Worm (Caenorhabditis elegans): ENCODE data around the gene srbc-34.

The srbc-34 gene

ce11 chrV:20186579-20186978, 19.5 kb upstream of the srbc-34 start, which contains the start of gene srz-16:
srz-16 (minus strand) TSS chrV:20186679.
- TF ChIP-seq med-1 (GFP tag; optimal IDR thresholded peaks at IDR 0.05; ENCODE audit: insufficient read depth): no peak

- no peak for TF ChIP-seq ztf-23 (GFP tag; IDR thresholded peaks at IDR 0.05)
- TF ChIP-seq flt-1 (GFP tag; IDR thresholded peaks at IDR 0.05): no peak
- no peak for TF ChIP-seq T22C8.4 (GFP tag; IDR thresholded peaks at IDR 0.05)
- TF ChIP-seq ztf-29 (GFP tag; IDR thresholded peaks at IDR 0.05): no peak
- no peak for TF ChIP-seq med-1 (GFP tag; optimal IDR thresholded peaks at IDR 0.05; ENCODE audit: insufficient read depth)
- TF ChIP-seq tab-1 (GFP tag; IDR thresholded peaks at IDR 0.05): no peak
- TF ChIP-seq ref-1 (GFP tag; conservative IDR thresholded peaks at IDR 0.05): no peak
- TF ChIP-seq cog-1 (tag; optimal IDR thresholded peaks at IDR 0.05): no peak
- TF ChIP-seq klf-2 (GFP tag; conservative IDR thresholded peaks at IDR 0.05): no peak
Measured at ce11 chrV:20188790-20189189, 17.3 kb upstream of the srbc-34 start, which contains the start of gene fbxa-116. fbxa-116 (minus strand) TSS chrV:20188890.

ce11 chrV:20192102-20192880, 13.8 kb upstream of the srbc-34 start, which contains the start of the genes fbxa-115 and Y113G7B.27:
fbxa-115 (minus strand) TSS chrV:20192152.
Y113G7B.27 (plus strand) TSS chrV:20192830.
- TF ChIP-seq ztf-23 (GFP tag; IDR thresholded peaks at IDR 0.05) (no peak), ref-1 (GFP tag; conservative IDR thresholded peaks at IDR 0.05) (no peak), med-1 (GFP tag; optimal IDR thresholded peaks at IDR 0.05; ENCODE audit: insufficient read depth) (no peak), tab-1 (GFP tag; IDR thresholded peaks at IDR 0.05) (no peak), klf-2 (GFP tag; conservative IDR thresholded peaks at IDR 0.05) (no peak), ztf-29 (GFP tag; IDR thresholded peaks at IDR 0.05) (no peak), flt-1 (GFP tag; IDR thresholded peaks at IDR 0.05) (no peak), T22C8.4 (GFP tag; IDR thresholded peaks at IDR 0.05) (no peak), cog-1 (tag; optimal IDR thresholded peaks at IDR 0.05) (no peak)

DNA sequence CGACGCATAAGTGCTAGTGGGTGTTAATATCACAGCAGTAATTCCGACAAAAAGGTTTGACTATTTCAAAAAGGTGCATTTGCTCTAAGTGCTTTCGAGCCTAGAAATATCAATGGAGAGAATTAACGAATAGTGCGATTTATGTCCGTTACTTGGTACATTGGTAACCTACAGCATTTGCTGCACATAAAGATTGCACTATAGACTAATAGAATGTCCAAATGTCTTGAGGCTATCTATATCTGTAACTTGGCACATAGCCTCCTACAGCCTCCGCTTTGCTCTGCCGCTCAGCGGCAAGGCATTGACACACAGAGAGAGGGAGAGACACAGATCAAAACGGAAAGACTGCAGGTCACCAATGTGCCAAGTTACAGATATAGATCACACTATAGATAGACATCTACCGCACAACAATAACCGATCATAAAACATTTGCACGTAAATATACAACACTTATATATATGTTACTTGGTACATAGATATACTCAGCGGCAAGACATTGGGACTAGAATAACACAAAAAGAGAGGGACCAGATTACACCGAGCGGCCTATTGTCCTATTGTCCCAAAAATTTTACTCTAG, 10.6 kb upstream of the srbc-34 start, which contains the start of the genes srh-217 and Y113G7B.28:
TSS of gene srh-217 (minus strand) at position 101 of the 586 bp plus-strand sequence.
TSS of gene Y113G7B.28 (plus strand) at position 536 of the 586 bp plus-strand sequence.
- TF ChIP-seq klf-2 (GFP tag; conservative IDR thresholded peaks at IDR 0.05): no peak
- no peak for TF ChIP-seq ztf-23 (GFP tag; IDR thresholded peaks at IDR 0.05)
- no peak for TF ChIP-seq flt-1 (GFP tag; IDR thresholded peaks at IDR 0.05)
- no peak for TF ChIP-seq cog-1 (tag; optimal IDR thresholded peaks at IDR 0.05)

DNA sequence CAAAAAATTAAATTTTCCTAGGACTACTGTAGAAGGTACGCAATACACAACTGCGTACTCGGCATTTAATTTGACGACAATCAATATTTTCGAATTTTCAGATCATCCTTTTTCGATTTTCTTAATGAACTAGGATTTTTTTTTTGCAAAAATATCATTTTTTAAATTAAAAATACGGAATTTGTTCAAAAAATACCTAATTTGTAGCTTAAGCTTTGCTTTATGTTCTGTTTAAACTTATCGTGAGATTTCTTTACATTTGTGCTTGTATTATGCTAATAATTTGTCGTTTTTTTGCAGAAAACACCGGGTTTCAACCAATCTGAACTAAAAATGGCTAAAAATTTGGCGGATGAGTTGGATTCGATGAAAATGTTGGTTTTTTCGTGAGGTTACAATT, 9.4 kb upstream of the srbc-34 start, which contains the start of gene ftr-1:
TSS of gene ftr-1 (plus strand) at position 301 of the 400 bp plus-strand sequence.
- no peak for TF ChIP-seq ztf-23 (GFP tag; IDR thresholded peaks at IDR 0.05)
- TF ChIP-seq tab-1 (GFP tag; IDR thresholded peaks at IDR 0.05): no peak
- no peak for TF ChIP-seq cog-1 (tag; optimal IDR thresholded peaks at IDR 0.05)
- TF ChIP-seq ref-1 (GFP tag; conservative IDR thresholded peaks at IDR 0.05): no peak
- TF ChIP-seq med-1 (GFP tag; optimal IDR thresholded peaks at IDR 0.05; ENCODE audit: insufficient read depth): no peak
- TF ChIP-seq ztf-29 (GFP tag; IDR thresholded peaks at IDR 0.05): no peak
- TF ChIP-seq flt-1 (GFP tag; IDR thresholded peaks at IDR 0.05): no peak
- TF ChIP-seq T22C8.4 (GFP tag; IDR thresholded peaks at IDR 0.05): no peak
- no peak for TF ChIP-seq klf-2 (GFP tag; conservative IDR thresholded peaks at IDR 0.05)

- TF ChIP-seq tab-1 (GFP tag; IDR thresholded peaks at IDR 0.05) (no peak), ref-1 (GFP tag; conservative IDR thresholded peaks at IDR 0.05) (no peak), klf-2 (GFP tag; conservative IDR thresholded peaks at IDR 0.05) (no peak), cog-1 (tag; optimal IDR thresholded peaks at IDR 0.05) (no peak), ztf-23 (GFP tag; IDR thresholded peaks at IDR 0.05) (no peak), ztf-29 (GFP tag; IDR thresholded peaks at IDR 0.05) (no peak), T22C8.4 (GFP tag; IDR thresholded peaks at IDR 0.05) (no peak), flt-1 (GFP tag; IDR thresholded peaks at IDR 0.05) (no peak), med-1 (GFP tag; optimal IDR thresholded peaks at IDR 0.05; ENCODE audit: insufficient read depth) (no peak)
Measured at ce11 chrV:20198954-20199353, 7.2 kb upstream of the srbc-34 start, which contains the start of gene fog-2. fog-2 (plus strand) TSS chrV:20199254.

ce11 chrV:20199658-20200057, 6.5 kb upstream of the srbc-34 start:
- TF ChIP-seq ref-1 (GFP tag; conservative IDR thresholded peaks at IDR 0.05) (no peak), tab-1 (GFP tag; IDR thresholded peaks at IDR 0.05) (no peak), T22C8.4 (GFP tag; IDR thresholded peaks at IDR 0.05) (no peak), flt-1 (GFP tag; IDR thresholded peaks at IDR 0.05) (no peak), ztf-23 (GFP tag; IDR thresholded peaks at IDR 0.05) (no peak), cog-1 (tag; optimal IDR thresholded peaks at IDR 0.05) (no peak), klf-2 (GFP tag; conservative IDR thresholded peaks at IDR 0.05) (no peak), ztf-29 (GFP tag; IDR thresholded peaks at IDR 0.05) (no peak), med-1 (GFP tag; optimal IDR thresholded peaks at IDR 0.05; ENCODE audit: insufficient read depth) (no peak)

DNA sequence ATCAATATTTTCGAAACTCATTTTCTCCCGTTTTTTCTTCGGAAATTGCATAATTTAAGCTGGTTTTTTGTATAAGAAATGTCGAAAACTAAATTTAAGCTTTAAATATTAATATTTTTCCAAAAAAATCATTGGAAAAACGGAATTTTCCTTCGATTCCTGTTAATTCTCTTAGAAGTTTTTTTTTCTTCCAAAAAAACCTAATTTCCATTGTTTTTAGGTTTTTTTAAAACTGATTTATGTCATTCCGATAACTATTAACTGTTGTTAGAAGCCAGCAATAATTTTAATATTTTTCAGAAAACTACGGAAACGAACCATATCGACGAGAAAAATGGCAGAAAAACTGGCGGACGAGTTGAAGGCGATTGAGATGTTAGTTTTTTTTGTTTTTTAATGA, 4.8 kb upstream of the srbc-34 start, which contains the start of gene fbxa-114:
TSS of gene fbxa-114 (plus strand) at position 301 of the 400 bp plus-strand sequence.
- no peak for TF ChIP-seq klf-2 (GFP tag; conservative IDR thresholded peaks at IDR 0.05)
- TF ChIP-seq tab-1 (GFP tag; IDR thresholded peaks at IDR 0.05): no peak
- TF ChIP-seq med-1 (GFP tag; optimal IDR thresholded peaks at IDR 0.05; ENCODE audit: insufficient read depth): no peak

ce11 chrV:20203085-20203484, 3.0 kb upstream of the srbc-34 start, which contains the start of gene fbxa-113:
fbxa-113 (plus strand) TSS chrV:20203385.
- TF ChIP-seq ref-1 (GFP tag; conservative IDR thresholded peaks at IDR 0.05) (no peak), tab-1 (GFP tag; IDR thresholded peaks at IDR 0.05) (no peak), ztf-23 (GFP tag; IDR thresholded peaks at IDR 0.05) (no peak), T22C8.4 (GFP tag; IDR thresholded peaks at IDR 0.05) (no peak), cog-1 (tag; optimal IDR thresholded peaks at IDR 0.05) (no peak), ztf-29 (GFP tag; IDR thresholded peaks at IDR 0.05) (no peak), klf-2 (GFP tag; conservative IDR thresholded peaks at IDR 0.05) (no peak), med-1 (GFP tag; optimal IDR thresholded peaks at IDR 0.05; ENCODE audit: insufficient read depth) (no peak), flt-1 (GFP tag; IDR thresholded peaks at IDR 0.05) (no peak)
